Fruit fly (Drosophila melanogaster) Kc167 (cell line): ENCODE measurements around the gene Nsun2.

Source experiments
- insv ChIP-seq: fragments of >200 bp; optimal IDR thresholded peaks from 3 replicates; lab custom pipeline; 2018; ENCODE audit warnings: missing external identifiers
- psq ChIP-seq: fragments of >200 bp; optimal IDR thresholded peaks from 2 replicates; lab custom pipeline; 2017; ENCODE audit warnings: missing external identifiers

dm6 chrX:4075430-4075829 is 38.1 kb downstream of the Nsun2 start, which contains the start of gene CG43689:
- no peak for TF ChIP-seq insv
- no peak for TF ChIP-seq psq (lab: Kevin White, UChicago)
